Worm (Caenorhabditis elegans): Measurements from ENCODE around the gene F19H8.2.

DNA sequence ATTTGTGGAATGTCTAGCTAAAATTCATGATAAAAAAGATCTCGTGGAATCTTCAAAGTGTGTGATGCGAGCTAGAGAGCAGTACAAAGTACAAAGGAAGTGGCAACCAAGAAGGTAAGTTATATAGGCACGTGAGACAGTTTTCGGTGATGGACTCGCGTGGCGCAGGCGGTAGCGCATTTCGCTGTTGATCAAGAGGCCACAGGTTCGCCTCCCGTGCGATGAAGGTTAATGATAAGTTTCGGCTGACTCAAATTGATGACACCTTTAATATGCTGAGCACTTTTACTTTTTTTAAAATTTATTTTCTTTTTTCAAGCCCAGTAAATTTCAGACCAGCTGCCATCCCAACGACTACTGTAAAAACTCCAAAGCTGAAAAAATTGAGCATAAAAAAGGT lies 11.3 kb upstream of the F19H8.2 start:
- no peak for TF ChIP-seq ceh-82 (tag; optimal IDR thresholded peaks at IDR 0.05)
- no peak for TF ChIP-seq sup-37 (GFP tag; optimal IDR thresholded peaks at IDR 0.05)

Data from whole organism, L1 larva.